Worm (Caenorhabditis elegans) whole organism, L2 larva: ENCODE results near the gene M02D8.3.

Experiments used
- C34F6.9 ChIP-seq: fragments of 150-350 bp; optimal IDR thresholded peaks from 2 replicates; lab custom pipeline; 2014; ENCODE audit warnings: missing biosample characterization, missing genetic modification characterization
- F13H6.1 ChIP-seq: sonication (generic microtip); optimal IDR thresholded peaks from 2 replicates; lab custom pipeline; 2016; ENCODE audit warnings: missing genetic modification characterization, missing compliant biosample characterization
- R02D3.7 ChIP-seq: fragments of 150-350 bp; optimal IDR thresholded peaks from 2 replicates; lab custom pipeline; 2014; ENCODE audit warnings: missing biosample characterization, missing genetic modification characterization
- ZK546.5 ChIP-seq: sonication (generic microtip); optimal IDR thresholded peaks from 2 replicates; lab custom pipeline; 2017; ENCODE audit warnings: missing biosample characterization, missing genetic modification characterization
- aly-2 ChIP-seq: fragments of 150-350 bp; optimal IDR thresholded peaks from 2 replicates; lab custom pipeline; 2014; ENCODE audit warnings: missing biosample characterization, missing genetic modification characterization
- ama-1 ChIP-seq: fragments of 150-350 bp; optimal IDR thresholded peaks from 2 replicates; lab custom pipeline; 2018; ENCODE audit warnings: inconsistent platforms
- blmp-1 ChIP-seq: sonication (generic microtip); optimal IDR thresholded peaks from 2 replicates; lab custom pipeline; 2017; ENCODE audit warnings: missing genetic modification characterization, mild to moderate bottlenecking, missing compliant biosample characterization, antibody characterized with exemption, moderate library complexity; ENCODE audit not compliant: insufficient read depth
- ceh-16 ChIP-seq: fragments of 150-350 bp; optimal IDR thresholded peaks from 2 replicates; lab custom pipeline; 2014; ENCODE audit warnings: missing biosample characterization, missing genetic modification characterization
- ceh-82 ChIP-seq: fragments of 150-350 bp; optimal IDR thresholded peaks from 2 replicates; lab custom pipeline; 2014; ENCODE audit warnings: missing biosample characterization, missing genetic modification characterization
- crh-2 ChIP-seq: sonication (generic microtip); optimal IDR thresholded peaks from 2 replicates; lab custom pipeline; 2017; ENCODE audit warnings: missing biosample characterization, missing genetic modification characterization
- dmd-4 ChIP-seq: sonication (generic microtip); optimal IDR thresholded peaks from 2 replicates; lab custom pipeline; 2017; ENCODE audit warnings: missing biosample characterization, missing genetic modification characterization
- egl-27 ChIP-seq: sonication (generic microtip); optimal IDR thresholded peaks from 3 replicates; lab custom pipeline; 2017; ENCODE audit warnings: missing biosample characterization, missing genetic modification reagents, missing genetic modification characterization
- elt-1 ChIP-seq: fragments of 150-350 bp; optimal IDR thresholded peaks from 2 replicates; lab custom pipeline; 2014; ENCODE audit warnings: missing biosample characterization, missing genetic modification characterization
- elt-3 ChIP-seq: sonication (generic microtip); optimal IDR thresholded peaks from 2 replicates; lab custom pipeline; 2017; ENCODE audit warnings: missing biosample characterization, missing genetic modification characterization
- fos-1 ChIP-seq: fragments of 150-350 bp; optimal IDR thresholded peaks from 2 replicates; lab custom pipeline; 2014; ENCODE audit warnings: missing biosample characterization, missing genetic modification characterization
- gmeb-1 ChIP-seq: fragments of 150-350 bp; optimal IDR thresholded peaks from 2 replicates; lab custom pipeline; 2014; ENCODE audit warnings: missing biosample characterization, missing genetic modification characterization
- lin-13 ChIP-seq: fragments of 150-350 bp; optimal IDR thresholded peaks from 2 replicates; lab custom pipeline; 2014; ENCODE audit warnings: missing biosample characterization, missing genetic modification reagents, missing genetic modification characterization
- lsy-2 ChIP-seq, 2 experiments: fragments of 150-350 bp in 1 of 2; sonication (generic microtip) in 1 of 2; optimal IDR thresholded peaks; 2 replicates each; lab custom pipeline; 2014 to 2017; ENCODE audit warnings: missing biosample characterization in 2 of 2, missing genetic modification characterization in 2 of 2
- mab-5 ChIP-seq: fragments of 150-350 bp; optimal IDR thresholded peaks from 2 replicates; lab custom pipeline; 2014; ENCODE audit warnings: missing biosample characterization, missing genetic modification characterization
- nhr-10 ChIP-seq: sonication (generic microtip); optimal IDR thresholded peaks from 2 replicates; lab custom pipeline; 2017; ENCODE audit warnings: missing biosample characterization, missing genetic modification characterization
- nhr-11 ChIP-seq: fragments of 150-350 bp; optimal IDR thresholded peaks from 2 replicates; lab custom pipeline; 2014; ENCODE audit warnings: missing biosample characterization, missing genetic modification characterization
- nhr-129 ChIP-seq: fragments of 150-350 bp; optimal IDR thresholded peaks from 2 replicates; lab custom pipeline; 2014; ENCODE audit warnings: missing biosample characterization, missing genetic modification characterization
- nhr-23 ChIP-seq: fragments of 150-350 bp; optimal IDR thresholded peaks from 2 replicates; lab custom pipeline; 2014; ENCODE audit warnings: missing biosample characterization, missing genetic modification reagents, missing genetic modification characterization
- nhr-237 ChIP-seq: fragments of 150-350 bp; optimal IDR thresholded peaks from 2 replicates; lab custom pipeline; 2014; ENCODE audit warnings: missing biosample characterization, missing genetic modification characterization
- nhr-25 ChIP-seq: fragments of 150-350 bp; sonication (generic microtip); optimal IDR thresholded peaks from 3 replicates; lab custom pipeline; 2014; ENCODE audit warnings: missing biosample characterization, missing genetic modification characterization
- nhr-77 ChIP-seq: fragments of 150-350 bp; optimal IDR thresholded peaks from 2 replicates; lab custom pipeline; 2014; ENCODE audit warnings: missing biosample characterization, missing genetic modification characterization
- sem-4 ChIP-seq: fragments of 150-350 bp; optimal IDR thresholded peaks from 2 replicates; lab custom pipeline; 2014; ENCODE audit warnings: missing biosample characterization, missing genetic modification reagents, missing genetic modification characterization
- skn-1 ChIP-seq: sonication (generic microtip); optimal IDR thresholded peaks from 2 replicates; lab custom pipeline; 2017; ENCODE audit warnings: missing biosample characterization, missing genetic modification characterization
- sma-3 ChIP-seq: sonication (generic microtip); optimal IDR thresholded peaks from 2 replicates; lab custom pipeline; 2016; ENCODE audit warnings: missing genetic modification reagents, missing genetic modification characterization, missing compliant biosample characterization
- sma-9 ChIP-seq, 2 experiments: fragments of 150-350 bp in 1 of 2; sonication (generic microtip) in 1 of 2; optimal IDR thresholded peaks; 2 replicates each; lab custom pipeline; 2014 to 2016; ENCODE audit warnings: missing genetic modification characterization in 2 of 2, mild to moderate bottlenecking in 1 of 2, missing biosample characterization in 1 of 2, missing compliant biosample characterization in 1 of 2, missing genetic modification reagents in 1 of 2, moderate library complexity in 1 of 2
- snpc-4 ChIP-seq: fragments of 150-350 bp; optimal IDR thresholded peaks from 2 replicates; lab custom pipeline; 2014; ENCODE audit warnings: missing biosample characterization, missing genetic modification characterization
- unc-55 ChIP-seq: fragments of 150-350 bp; sonication (generic microtip); optimal IDR thresholded peaks from 3 replicates; lab custom pipeline; 2014; ENCODE audit warnings: missing biosample characterization, missing genetic modification reagents, missing genetic modification characterization
- ztf-1 ChIP-seq: fragments of 200-800 bp; sonication (Bioruptor generic); conservative IDR thresholded peaks from 2 replicates; pipeline ENCODE4 v1.3.6; 2022; ENCODE audit warnings: missing genetic modification characterization, missing compliant biosample characterization

M02D8.3 gene

ce11 chrX:8714845-8715244, 22.0 kb downstream of the M02D8.3 start:
- TF ChIP-seq nhr-237 (tag; lab: Kevin White, UChicago) = no peak
- TF ChIP-seq fos-1 (tag; lab: Kevin White, UChicago) = peak; percentile 36

DNA sequence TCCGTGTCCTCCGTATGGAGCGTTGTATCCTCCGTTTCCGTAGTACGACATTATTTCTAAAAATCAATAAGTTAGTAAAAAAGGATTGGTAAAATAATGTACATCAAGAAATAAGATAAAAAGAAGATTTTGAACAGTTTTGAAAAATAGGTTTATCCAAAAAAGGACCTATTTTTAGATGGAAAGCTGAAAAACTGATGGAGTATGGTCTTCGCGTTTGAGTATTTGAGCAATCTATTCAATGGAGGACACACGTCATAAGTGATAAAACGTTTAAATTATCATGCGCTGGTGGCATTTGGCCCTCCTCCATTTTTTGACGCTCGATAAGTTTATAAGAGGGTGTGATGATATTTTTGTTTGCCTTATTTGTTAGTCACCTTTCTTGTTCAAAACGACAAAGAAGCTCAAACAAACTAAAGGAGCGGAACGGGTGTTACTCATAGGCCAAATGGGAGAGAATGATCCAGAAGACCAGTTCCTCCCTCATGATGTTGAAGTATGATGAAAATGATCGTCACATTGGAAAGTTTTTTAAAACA, 23.0 kb downstream of the M02D8.3 start, which contains the start of gene F53A9.6:
Gene F53A9.6, minus strand, starts transcription at position 51 of the 542 bp plus-strand sequence.
- TF ChIP-seq nhr-237 (tag; lab: Kevin White, UChicago) (no peak), fos-1 (tag; lab: Kevin White, UChicago) (peak; percentile 63), nhr-11 (no peak), nhr-23 (no peak), sma-9 (GFP tag; optimal IDR thresholded peaks at IDR 0.05; lab: Kevin White, UChicago) (peak; percentile 39), sma-9 (tag; optimal IDR thresholded peaks at IDR 0.05; lab: Kevin White, UChicago) (no peak), gmeb-1 (tag; lab: Kevin White, UChicago) (peak; percentile 19)

DNA sequence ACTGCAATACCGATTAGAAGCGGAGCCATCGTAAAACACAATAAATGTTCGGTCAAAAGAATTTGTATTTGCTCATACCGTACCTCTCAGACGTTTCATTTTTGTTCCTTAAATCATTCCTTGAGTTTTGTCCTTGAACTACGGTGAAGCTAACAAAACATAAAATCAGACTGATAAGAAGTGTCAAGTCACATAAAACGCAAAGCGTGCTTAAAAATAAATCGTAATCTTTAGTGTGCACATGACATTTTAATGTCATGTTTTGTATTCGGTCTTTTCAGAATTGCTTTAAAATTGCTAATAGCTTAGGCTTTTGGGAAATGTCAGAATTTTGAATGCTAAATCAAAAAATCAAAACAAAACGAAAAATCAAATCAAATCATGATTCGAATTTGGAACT, 24.2 kb downstream of the M02D8.3 start:
- peak; percentile 81 for TF ChIP-seq fos-1 (tag; lab: Kevin White, UChicago)
- no peak for TF ChIP-seq lsy-2 (tag; optimal IDR thresholded peaks at IDR 0.05; lab: Kevin White, UChicago)
- TF ChIP-seq F13H6.1 = peak; percentile 23
- TF ChIP-seq snpc-4 (tag; lab: Kevin White, UChicago) = no peak
- TF ChIP-seq crh-2 = peak; percentile 37
- TF ChIP-seq elt-3 = no peak
- no peak for TF ChIP-seq blmp-1 (tag; lab: Kevin White, UChicago)
- peak; percentile 51 for TF ChIP-seq sma-9 (GFP tag; optimal IDR thresholded peaks at IDR 0.05; lab: Kevin White, UChicago)
- TF ChIP-seq sma-9 (tag; optimal IDR thresholded peaks at IDR 0.05; lab: Kevin White, UChicago) = no peak
- no peak for TF ChIP-seq unc-55 (GFP tag; lab: Kevin White, UChicago)

DNA sequence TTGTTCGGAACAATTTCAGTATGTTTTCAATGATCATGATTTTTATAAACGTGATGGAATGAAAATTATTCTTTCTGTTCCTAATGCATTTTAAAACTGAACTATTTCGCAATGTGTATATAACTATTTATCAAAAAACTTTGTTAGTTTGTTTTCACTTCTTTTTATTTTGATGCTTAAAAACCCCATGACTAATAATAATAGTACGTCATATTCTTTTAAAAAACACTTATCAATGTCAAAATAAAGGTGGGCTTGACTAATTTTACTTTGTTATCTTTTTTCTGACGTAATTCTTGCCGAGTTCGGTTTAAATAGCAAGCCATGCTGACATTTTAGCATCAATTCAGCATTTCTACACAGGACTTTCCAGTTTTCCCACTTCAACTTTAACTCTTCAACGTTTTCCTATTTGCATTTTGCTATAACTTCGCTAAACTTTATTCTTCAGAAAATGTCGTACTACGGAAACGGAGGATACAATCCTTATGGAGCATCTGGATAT, 25.6 kb downstream of the M02D8.3 start, which contains the start of gene F53A9.1:
Gene F53A9.1, plus strand, starts transcription at position 455 of the 505 bp plus-strand sequence.
- TF ChIP-seq blmp-1 (tag; lab: Kevin White, UChicago) = no peak
- TF ChIP-seq fos-1 (tag; lab: Kevin White, UChicago) = peak; percentile 22
- no peak for TF ChIP-seq C34F6.9

DNA sequence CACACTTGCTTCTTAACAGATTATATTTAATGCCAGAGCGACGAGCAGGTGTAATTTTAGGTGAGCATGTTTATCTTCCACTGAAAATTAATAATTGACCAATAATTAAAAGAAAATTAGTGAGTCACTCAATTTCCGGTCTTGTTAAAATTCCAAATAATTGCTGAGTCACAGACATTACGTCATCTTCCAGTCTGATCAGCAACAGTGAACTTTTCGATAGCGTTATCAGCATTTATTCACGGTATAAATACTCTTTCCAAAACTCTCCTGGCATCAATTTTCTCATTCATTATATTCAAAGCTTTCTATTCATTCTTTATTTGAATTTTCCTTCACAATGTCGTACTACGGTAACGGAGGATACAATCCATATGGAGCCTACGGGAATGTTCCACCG, 27.4 kb downstream of the M02D8.3 start, which contains the start of gene kreg-1:
Gene kreg-1, plus strand, starts transcription at position 341 of the 400 bp plus-strand sequence.
- TF ChIP-seq nhr-77 (tag; lab: Kevin White, UChicago) (no peak), dmd-4 (no peak), R02D3.7 (no peak), ceh-82 (tag; lab: Kevin White, UChicago) (no peak), fos-1 (tag; lab: Kevin White, UChicago) (peak; percentile 73), nhr-129 (tag; lab: Kevin White, UChicago) (peak; percentile 16), sma-3 (GFP tag; lab: Kevin White, UChicago) (no peak), ZK546.5 (tag; lab: Kevin White, UChicago) (no peak), elt-1 (no peak), nhr-237 (tag; lab: Kevin White, UChicago) (no peak)

ce11 chrX:8708053-8708452, 28.8 kb downstream of the M02D8.3 start, which contains the start of gene F53A9.3:
F53A9.3 (plus strand) TSS chrX:8708353.
- TF ChIP-seq gmeb-1 (tag; lab: Kevin White, UChicago) (no peak), ama-1 (lab: Kevin White, UChicago) (no peak), nhr-10 (tag; lab: Kevin White, UChicago) (no peak), egl-27 (tag; lab: Kevin White, UChicago) (no peak), lsy-2 (tag; optimal IDR thresholded peaks at IDR 0.05; lab: Kevin White, UChicago) (no peak), lin-13 (GFP tag; lab: Kevin White, UChicago) (no peak), nhr-23 (no peak), mab-5 (tag; lab: Kevin White, UChicago) (no peak), fos-1 (tag; lab: Kevin White, UChicago) (no peak), nhr-25 (tag; lab: Kevin White, UChicago) (no peak), sem-4 (no peak), ZK546.5 (tag; lab: Kevin White, UChicago) (no peak), ceh-16 (tag; lab: Kevin White, UChicago) (no peak), skn-1 (no peak), ztf-1 (no peak), sma-3 (GFP tag; lab: Kevin White, UChicago) (no peak), dmd-4 (no peak), crh-2 (no peak), aly-2 (no peak)
